Worm (Caenorhabditis elegans): Measurements from ENCODE around the gene C25E10.5.

The C25E10.5 gene

DNA sequence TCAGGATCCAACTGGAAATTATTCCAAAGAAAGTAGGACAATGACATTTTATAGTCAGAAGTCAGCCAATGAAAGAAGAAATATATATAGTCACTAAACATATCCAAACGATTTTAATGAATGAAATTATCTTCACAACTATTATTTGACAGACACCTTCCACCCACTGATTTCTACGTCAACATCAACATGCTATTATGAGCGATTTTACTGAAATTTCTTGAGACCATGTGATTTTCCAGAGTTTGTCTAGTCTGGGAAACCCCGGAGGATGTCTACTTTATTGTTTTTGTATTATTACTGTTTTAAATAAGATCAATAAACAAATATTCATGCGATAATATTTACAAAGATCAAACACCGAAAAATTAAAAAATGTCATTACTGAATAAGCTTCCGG is 14.8 kb upstream of the C25E10.5 start, which contains the start of gene srt-18:
srt-18 (minus strand) TSS at position 101 of the 400 bp plus-strand sequence.
- no peak for TF ChIP-seq mes-2 (tag; optimal IDR thresholded peaks at IDR 0.05; ENCODE audit: poor library complexity, severe bottlenecking)
- TF ChIP-seq attf-4 (tag; optimal IDR thresholded peaks at IDR 0.05), result no peak
- TF ChIP-seq nhr-102 (tag; optimal IDR thresholded peaks at IDR 0.05), result no peak
- no peak for TF ChIP-seq T26A8.4 (GFP tag; IDR thresholded peaks at IDR 0.05)
- no peak for TF ChIP-seq aly-2 (tag; optimal IDR thresholded peaks at IDR 0.05)
- no peak for TF ChIP-seq hif-1 (tag; optimal IDR thresholded peaks at IDR 0.05)
- TF ChIP-seq madf-9 (GFP tag; conservative IDR thresholded peaks at IDR 0.05), result no peak
- no peak for TF ChIP-seq skn-1 (tag; optimal IDR thresholded peaks at IDR 0.05)
- TF ChIP-seq arid-1 (GFP tag; conservative IDR thresholded peaks at IDR 0.05), result no peak
- no peak for TF ChIP-seq lsy-2 (tag; optimal IDR thresholded peaks at IDR 0.05)
- no peak for TF ChIP-seq lin-15B (tag; optimal IDR thresholded peaks at IDR 0.05)

ce11 chrV:9016479-9016878 is 13.9 kb upstream of the C25E10.5 start, which contains the start of gene oac-40:
Gene oac-40, plus strand, starts transcription at chrV:9016779.
- TF ChIP-seq daf-16 (GFP tag; optimal IDR thresholded peaks at IDR 0.05), result no peak
- TF ChIP-seq daf-16 (tag; optimal IDR thresholded peaks at IDR 0.05), result no peak
- no peak for TF ChIP-seq T20F7.1 (GFP tag; optimal IDR thresholded peaks at IDR 0.05)
- TF ChIP-seq hlh-30 (tag; optimal IDR thresholded peaks at IDR 0.05; ENCODE audit: insufficient read depth), result no peak
- no peak for TF ChIP-seq lin-38 (GFP tag; IDR thresholded peaks at IDR 0.05)
- TF ChIP-seq fkh-10 (GFP tag; optimal IDR thresholded peaks at IDR 0.05), result no peak
- TF ChIP-seq ceh-28 (tag; optimal IDR thresholded peaks at IDR 0.05), result no peak
- no peak for TF ChIP-seq nhr-25 (tag; optimal IDR thresholded peaks at IDR 0.05; ENCODE audit: borderline replicate concordance, insufficient read depth)
- TF ChIP-seq lin-39 (tag; optimal IDR thresholded peaks at IDR 0.05), result no peak
- TF ChIP-seq ctbp-1 (GFP tag; IDR thresholded peaks at IDR 0.05), result no peak
- no peak for TF ChIP-seq aha-1 (tag)
- TF ChIP-seq F10B5.3 (tag; optimal IDR thresholded peaks at IDR 0.05), result no peak
- no peak for TF ChIP-seq nhr-6 (tag; optimal IDR thresholded peaks at IDR 0.05)
- no peak for TF ChIP-seq F26F4.8 (GFP tag; conservative IDR thresholded peaks at IDR 0.05)
- TF ChIP-seq lin-13 (GFP tag; optimal IDR thresholded peaks at IDR 0.05), result no peak

- peak in 1 of 2 experiments; percentile 97 for TF ChIP-seq unc-62 (GFP tag; optimal IDR thresholded peaks at IDR 0.05 in 1 of 2)
- TF ChIP-seq unc-62 (tag; optimal IDR thresholded peaks at IDR 0.05), result no peak
- TF ChIP-seq F49E8.2 (tag; optimal IDR thresholded peaks at IDR 0.05; ENCODE audit: borderline replicate concordance), result no peak
Measured at ce11 chrV:9018871-9019270, 11.5 kb upstream of the C25E10.5 start.

- TF ChIP-seq pqm-1 (tag; optimal IDR thresholded peaks at IDR 0.05) (no peak), egl-43 (GFP tag; IDR thresholded peaks at IDR 0.05) (no peak), mdt-29 (GFP tag; IDR thresholded peaks at IDR 0.05) (no peak), zfp-2 (tag; optimal IDR thresholded peaks at IDR 0.05) (no peak), ctbp-1 (GFP tag; IDR thresholded peaks at IDR 0.05) (no peak), vab-7 (GFP tag; IDR thresholded peaks at IDR 0.05) (no peak)
Measured at ce11 chrV:9022078-9022477, 8.3 kb upstream of the C25E10.5 start, which contains the start of gene oac-41. Gene oac-41, minus strand, starts transcription at chrV:9022178.

DNA sequence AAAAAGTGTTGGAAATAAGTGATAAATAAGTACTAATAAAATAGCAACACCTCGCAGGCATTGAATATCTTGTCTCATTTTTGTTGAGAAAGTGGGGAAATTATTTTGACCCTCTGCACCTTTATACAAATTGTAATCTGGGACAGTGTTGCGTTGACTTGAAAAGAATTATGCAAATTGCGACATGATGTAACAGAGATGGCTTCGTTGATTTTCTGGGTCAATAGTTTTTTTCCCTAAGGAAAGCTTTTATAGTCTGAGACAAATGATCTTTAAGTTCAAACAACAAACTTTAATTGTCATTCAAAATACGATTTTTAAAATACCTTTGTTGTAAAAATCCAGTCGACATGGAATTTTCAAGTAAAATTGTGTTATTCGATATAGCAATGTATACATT is 5.6 kb upstream of the C25E10.5 start, which contains the start of gene bus-1:
bus-1 (minus strand) TSS at position 101 of the 400 bp plus-strand sequence.
- TF ChIP-seq D1046.2 (GFP tag; IDR thresholded peaks at IDR 0.05) (no peak), unc-62 (GFP tag; optimal IDR thresholded peaks at IDR 0.05 in 1 of 2) (peak in 1 of 2 experiments; percentile 58), unc-62 (tag; optimal IDR thresholded peaks at IDR 0.05) (no peak)
